Worm (Caenorhabditis elegans) whole organism, mixed stage, embryonic: ENCODE data around the gene R11E3.19.

Experiments
- M03D4.4 ChIP-seq: sonication (generic microtip); optimal IDR thresholded peaks from 2 replicates; lab custom pipeline; 2017; ENCODE audit warnings: mild to moderate bottlenecking, missing genetic modification characterization, missing compliant biosample characterization
- blmp-1 ChIP-seq: fragments of 150-350 bp; optimal IDR thresholded peaks from 2 replicates; lab custom pipeline; 2014; ENCODE audit warnings: missing biosample characterization, missing genetic modification characterization
- ceh-39 ChIP-seq: fragments of 150-350 bp; optimal IDR thresholded peaks from 2 replicates; lab custom pipeline; 2014; ENCODE audit warnings: missing biosample characterization, missing genetic modification characterization
- ceh-83 ChIP-seq: fragments of 200-800 bp; sonication (Bioruptor generic); optimal IDR thresholded peaks from 2 replicates; lab custom pipeline; 2018; ENCODE audit warnings: mild to moderate bottlenecking, missing genetic modification characterization, missing compliant biosample characterization
- cnd-1 ChIP-seq: fragments of 200-800 bp; sonication (Bioruptor generic); optimal IDR thresholded peaks from 2 replicates; lab custom pipeline; 2018; ENCODE audit warnings: mild to moderate bottlenecking, missing genetic modification characterization, missing compliant biosample characterization
- drap-1 ChIP-seq: fragments of 200-800 bp; sonication (Bioruptor generic); optimal IDR thresholded peaks from 3 replicates; lab custom pipeline; 2018; ENCODE audit warnings: mild to moderate bottlenecking, missing genetic modification characterization, missing compliant biosample characterization
- elt-1 ChIP-seq: sonication (generic microtip); optimal IDR thresholded peaks from 2 replicates; lab custom pipeline; 2017; ENCODE audit warnings: missing genetic modification characterization, mild to moderate bottlenecking, missing compliant biosample characterization, antibody characterized with exemption, moderate library complexity, borderline replicate concordance; ENCODE audit not compliant: insufficient read depth
- elt-3 ChIP-seq: fragments of 150-350 bp; optimal IDR thresholded peaks from 2 replicates; lab custom pipeline; 2014; ENCODE audit warnings: missing biosample characterization, missing genetic modification characterization
- flh-1 ChIP-seq: fragments of 200-800 bp; sonication (Bioruptor generic); optimal IDR thresholded peaks from 2 replicates; lab custom pipeline; 2018; ENCODE audit warnings: mild to moderate bottlenecking, missing genetic modification characterization, moderate library complexity, missing compliant biosample characterization
- ham-2 ChIP-seq: fragments of 200-800 bp; sonication (Bioruptor generic); optimal IDR thresholded peaks from 2 replicates; lab custom pipeline; 2018; ENCODE audit warnings: mild to moderate bottlenecking, missing genetic modification characterization, missing compliant biosample characterization
- hlh-1 ChIP-seq: fragments of 150-350 bp; optimal IDR thresholded peaks from 2 replicates; lab custom pipeline; 2014; ENCODE audit warnings: missing biosample characterization, missing genetic modification reagents, missing genetic modification characterization
- lin-13 ChIP-seq: fragments of 150-350 bp; optimal IDR thresholded peaks from 2 replicates; lab custom pipeline; 2014; ENCODE audit warnings: missing biosample characterization, missing genetic modification characterization
- lsy-2 ChIP-seq: fragments of 150-350 bp; optimal IDR thresholded peaks from 2 replicates; lab custom pipeline; 2014; ENCODE audit warnings: missing biosample characterization, missing genetic modification characterization
- mab-5 ChIP-seq: fragments of 150-350 bp; optimal IDR thresholded peaks from 2 replicates; lab custom pipeline; 2014; ENCODE audit warnings: missing biosample characterization, missing genetic modification characterization
- mls-2 ChIP-seq: sonication (generic microtip); optimal IDR thresholded peaks from 2 replicates; lab custom pipeline; 2016; ENCODE audit warnings: mild to moderate bottlenecking, missing genetic modification characterization, moderate library complexity, missing compliant biosample characterization
- nhr-2 ChIP-seq: fragments of 150-350 bp; optimal IDR thresholded peaks from 2 replicates; lab custom pipeline; 2014; ENCODE audit warnings: missing biosample characterization, missing genetic modification characterization
- nhr-237 ChIP-seq: fragments of 150-350 bp; optimal IDR thresholded peaks from 2 replicates; lab custom pipeline; 2014; ENCODE audit warnings: missing biosample characterization, missing genetic modification characterization
- nhr-28 ChIP-seq: fragments of 150-350 bp; optimal IDR thresholded peaks from 2 replicates; lab custom pipeline; 2014; ENCODE audit warnings: missing biosample characterization, missing genetic modification characterization
- nhr-76 ChIP-seq: sonication (generic microtip); optimal IDR thresholded peaks from 2 replicates; lab custom pipeline; 2017; ENCODE audit warnings: missing biosample characterization, missing genetic modification characterization
- pha-4 ChIP-seq: fragments of 150-350 bp; optimal IDR thresholded peaks from 2 replicates; lab custom pipeline; 2018; ENCODE audit warnings: missing biosample characterization, missing genetic modification reagents, missing genetic modification characterization
- sem-2 ChIP-seq: fragments of 200-800 bp; sonication (Bioruptor generic); optimal IDR thresholded peaks from 2 replicates; lab custom pipeline; 2018; ENCODE audit warnings: mild to moderate bottlenecking, missing genetic modification characterization, missing compliant biosample characterization
- snpc-4 ChIP-seq: fragments of 150-350 bp; optimal IDR thresholded peaks from 2 replicates; lab custom pipeline; 2014; ENCODE audit warnings: missing biosample characterization, missing genetic modification characterization
- sptf-1 ChIP-seq: sonication (generic microtip); optimal IDR thresholded peaks from 2 replicates; lab custom pipeline; 2017; ENCODE audit warnings: mild to moderate bottlenecking, missing genetic modification characterization, moderate library complexity, missing compliant biosample characterization
- tbx-8 ChIP-seq: fragments of 200-800 bp; sonication (Bioruptor generic); optimal IDR thresholded peaks from 2 replicates; lab custom pipeline; 2018; ENCODE audit warnings: mild to moderate bottlenecking, missing genetic modification characterization, moderate library complexity, missing compliant biosample characterization
- unc-120 ChIP-seq: sonication (generic microtip); optimal IDR thresholded peaks from 2 replicates; lab custom pipeline; 2017; ENCODE audit warnings: missing genetic modification characterization, missing compliant biosample characterization; ENCODE audit not compliant: poor library complexity, severe bottlenecking
- unc-39 ChIP-seq: fragments of 150-350 bp; optimal IDR thresholded peaks from 2 replicates; lab custom pipeline; 2014; ENCODE audit warnings: missing biosample characterization, missing genetic modification characterization
- unc-62 ChIP-seq: fragments of 150-350 bp; optimal IDR thresholded peaks from 2 replicates; lab custom pipeline; 2014; ENCODE audit warnings: missing biosample characterization, missing genetic modification reagents, missing genetic modification characterization
- zip-8 ChIP-seq: fragments of 150-350 bp; optimal IDR thresholded peaks from 2 replicates; lab custom pipeline; 2014; ENCODE audit warnings: missing biosample characterization, missing genetic modification characterization
- ztf-11 ChIP-seq: fragments of 150-350 bp; optimal IDR thresholded peaks from 2 replicates; lab custom pipeline; 2014; ENCODE audit warnings: missing biosample characterization, missing genetic modification characterization

The R11E3.19 gene

DNA sequence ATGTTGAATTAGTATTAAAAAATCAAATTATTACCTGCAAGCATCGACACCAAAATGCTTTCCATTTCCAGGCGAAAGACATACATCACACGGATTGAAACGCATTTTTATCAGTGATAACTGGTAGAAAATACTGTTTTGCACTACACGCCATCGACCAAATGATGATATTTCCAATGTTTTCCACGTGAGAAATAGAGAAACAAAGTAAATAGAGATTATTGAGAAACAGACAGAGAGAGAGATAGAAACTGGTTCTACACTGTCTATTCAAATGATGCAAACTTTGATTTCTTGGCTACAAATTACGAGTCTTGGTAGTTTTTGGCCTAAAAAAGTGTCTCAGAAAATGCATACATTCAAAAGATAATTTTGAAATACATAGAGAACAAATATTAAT lies 12.4 kb upstream of the R11E3.19 start, which contains the start of gene nhr-104:
Gene nhr-104, minus strand, starts transcription at position 361 of the 400 bp plus-strand sequence.
- no peak for TF ChIP-seq ham-2 (GFP tag; lab: Kevin White, UChicago)
- peak; percentile 22 for TF ChIP-seq nhr-237 (tag; lab: Kevin White, UChicago)

ce11 chrIV:4784687-4785086 lies 8.8 kb upstream of the R11E3.19 start:
- TF ChIP-seq M03D4.4 (tag; lab: Kevin White, UChicago): peak; percentile 22
- TF ChIP-seq sptf-1: peak; percentile 35
- peak; percentile 60 for TF ChIP-seq cnd-1 (tag; lab: Kevin White, UChicago)

ce11 chrIV:4781123-4781522 lies 5.2 kb upstream of the R11E3.19 start:
- TF ChIP-seq pha-4 (no peak), sptf-1 (peak; percentile 55), mls-2 (tag; lab: Kevin White, UChicago) (peak; percentile 36), blmp-1 (tag; lab: Kevin White, UChicago) (no peak), nhr-28 (tag; lab: Kevin White, UChicago) (no peak), nhr-2 (tag; lab: Kevin White, UChicago) (peak; percentile 75), hlh-1 (tag; lab: Kevin White, UChicago) (peak; percentile 73), unc-39 (tag; lab: Kevin White, UChicago) (no peak), mab-5 (no peak), snpc-4 (tag; lab: Kevin White, UChicago) (no peak), drap-1 (no peak), lsy-2 (no peak), ceh-39 (no peak), sem-2 (GFP tag; lab: Kevin White, UChicago) (no peak), lin-13 (tag; lab: Kevin White, UChicago) (no peak), ceh-83 (GFP tag; lab: Kevin White, UChicago) (no peak), ztf-11 (tag; lab: Kevin White, UChicago) (peak; percentile 19), cnd-1 (tag; lab: Kevin White, UChicago) (peak; percentile 42), unc-120 (tag; lab: Kevin White, UChicago) (peak; percentile 57), nhr-76 (tag; lab: Kevin White, UChicago) (no peak)

DNA sequence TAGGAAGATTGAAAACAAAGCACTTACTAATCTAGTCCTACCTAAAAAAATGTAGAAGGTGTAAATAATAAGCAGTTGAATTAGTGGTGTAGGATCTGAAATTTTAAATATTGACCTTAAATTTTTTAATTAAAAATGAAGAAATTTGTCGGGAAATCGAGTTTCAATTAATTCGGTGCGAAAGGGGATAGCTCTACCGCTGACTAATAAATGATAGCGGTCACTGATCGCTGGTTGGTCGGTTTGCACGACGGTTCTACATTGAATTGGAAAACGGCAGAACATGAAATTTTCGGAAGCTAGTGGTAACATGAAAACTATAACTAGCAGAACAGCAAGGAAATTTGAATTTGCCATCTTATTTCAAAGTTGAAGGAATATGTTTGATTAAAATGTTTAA lies 4.2 kb upstream of the R11E3.19 start, which contains the start of gene set-15:
Gene set-15, minus strand, starts transcription at position 101 of the 400 bp plus-strand sequence.
- TF ChIP-seq pha-4: no peak
- TF ChIP-seq ztf-11 (tag; lab: Kevin White, UChicago): no peak
- TF ChIP-seq nhr-2 (tag; lab: Kevin White, UChicago): no peak
- TF ChIP-seq nhr-237 (tag; lab: Kevin White, UChicago): no peak
- no peak for TF ChIP-seq mab-5
- no peak for TF ChIP-seq M03D4.4 (tag; lab: Kevin White, UChicago)
- TF ChIP-seq unc-62 (GFP tag; lab: Kevin White, UChicago): no peak
- no peak for TF ChIP-seq drap-1
- TF ChIP-seq ham-2 (GFP tag; lab: Kevin White, UChicago): no peak
- no peak for TF ChIP-seq elt-1 (tag; lab: Kevin White, UChicago)
- no peak for TF ChIP-seq cnd-1 (tag; lab: Kevin White, UChicago)
- TF ChIP-seq ceh-83 (GFP tag; lab: Kevin White, UChicago): no peak
- no peak for TF ChIP-seq lsy-2
- no peak for TF ChIP-seq hlh-1 (tag; lab: Kevin White, UChicago)
- no peak for TF ChIP-seq elt-3 (tag; lab: Kevin White, UChicago)
- no peak for TF ChIP-seq nhr-28 (tag; lab: Kevin White, UChicago)
- TF ChIP-seq zip-8: no peak
- no peak for TF ChIP-seq flh-1 (GFP tag; lab: Kevin White, UChicago)

DNA sequence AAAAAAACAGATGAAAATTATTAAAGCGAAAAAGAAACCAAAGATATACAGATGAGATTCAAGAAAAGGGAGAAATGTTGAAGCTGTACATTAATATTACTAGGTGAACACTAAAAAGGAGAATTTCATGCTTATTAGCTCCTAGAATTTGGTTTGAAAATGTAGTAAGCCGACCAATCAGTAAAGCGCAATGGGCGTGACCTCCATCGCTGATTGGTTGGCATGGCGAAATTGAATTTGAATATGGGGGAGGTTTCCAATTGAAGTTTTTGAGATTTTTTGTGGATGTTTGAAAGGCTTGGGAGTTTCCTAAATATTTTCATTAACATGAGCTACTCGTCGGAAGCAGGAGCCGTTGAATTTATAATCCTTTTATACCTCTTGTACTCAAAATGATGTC lies 600 bp upstream of the R11E3.19 start:
- no peak for TF ChIP-seq ceh-83 (GFP tag; lab: Kevin White, UChicago)
- no peak for TF ChIP-seq cnd-1 (tag; lab: Kevin White, UChicago)
- TF ChIP-seq nhr-76 (tag; lab: Kevin White, UChicago): no peak
- no peak for TF ChIP-seq tbx-8 (GFP tag; lab: Kevin White, UChicago)
- TF ChIP-seq elt-3 (tag; lab: Kevin White, UChicago): no peak
- TF ChIP-seq ztf-11 (tag; lab: Kevin White, UChicago): no peak
- TF ChIP-seq unc-120 (tag; lab: Kevin White, UChicago): no peak
- TF ChIP-seq snpc-4 (tag; lab: Kevin White, UChicago): no peak
